Worm (Caenorhabditis elegans): ENCODE measurements around the gene Y22D7AL.6.

Gene Y22D7AL.6

DNA sequence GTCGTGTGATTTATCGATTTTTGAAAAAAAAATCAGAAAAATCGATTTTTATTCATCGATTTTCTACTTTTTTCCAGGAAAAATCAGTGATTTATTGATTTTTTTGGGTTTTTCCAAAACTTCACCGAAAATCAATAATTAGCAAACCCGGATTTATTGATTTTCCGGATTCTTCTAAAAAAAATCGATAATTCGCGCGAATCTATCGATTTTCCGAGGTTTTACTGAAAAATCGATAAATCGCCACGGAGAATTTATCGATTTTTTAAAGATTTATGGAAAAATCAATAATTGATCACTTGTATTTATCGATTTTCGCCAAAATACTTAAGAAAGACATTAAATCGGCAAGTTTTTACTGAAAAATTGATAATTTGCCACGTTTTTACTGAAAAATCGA lies 21.2 kb upstream of the Y22D7AL.6 start:
- no peak for TF ChIP-seq drap-1 (GFP tag; optimal IDR thresholded peaks at IDR 0.05)
- no peak for TF ChIP-seq lin-32 (GFP tag; optimal IDR thresholded peaks at IDR 0.05)
- TF ChIP-seq elt-1 (tag; optimal IDR thresholded peaks at IDR 0.05; ENCODE audit: borderline replicate concordance, insufficient read depth): no peak
- no peak for TF ChIP-seq sem-2 (GFP tag; optimal IDR thresholded peaks at IDR 0.05)
- TF ChIP-seq pha-4 (tag; optimal IDR thresholded peaks at IDR 0.05): no peak

ce11 chrIII:1584216-1584715 lies 20.5 kb upstream of the Y22D7AL.6 start:
- TF ChIP-seq ztf-11 (tag; optimal IDR thresholded peaks at IDR 0.05) (no peak), lsy-2 (tag; optimal IDR thresholded peaks at IDR 0.05) (no peak), cnd-1 (tag; optimal IDR thresholded peaks at IDR 0.05) (no peak), elt-3 (tag; optimal IDR thresholded peaks at IDR 0.05) (no peak), elt-1 (tag; optimal IDR thresholded peaks at IDR 0.05; ENCODE audit: borderline replicate concordance, insufficient read depth) (no peak), nhr-12 (tag; optimal IDR thresholded peaks at IDR 0.05) (no peak), unc-62 (GFP tag; optimal IDR thresholded peaks at IDR 0.05) (no peak), unc-120 (tag; optimal IDR thresholded peaks at IDR 0.05; ENCODE audit: poor library complexity, severe bottlenecking) (no peak), ceh-39 (tag; optimal IDR thresholded peaks at IDR 0.05) (no peak), sem-2 (GFP tag; optimal IDR thresholded peaks at IDR 0.05) (no peak), bed-3 (GFP tag; optimal IDR thresholded peaks at IDR 0.05) (no peak), mab-5 (tag; optimal IDR thresholded peaks at IDR 0.05) (no peak), hlh-1 (tag; optimal IDR thresholded peaks at IDR 0.05) (no peak), drap-1 (GFP tag; optimal IDR thresholded peaks at IDR 0.05) (no peak), nhr-237 (tag; optimal IDR thresholded peaks at IDR 0.05) (no peak), nhr-2 (tag; optimal IDR thresholded peaks at IDR 0.05) (no peak)

ce11 chrIII:1591681-1592080 lies 13.0 kb upstream of the Y22D7AL.6 start:
- TF ChIP-seq ces-1 (GFP tag; optimal IDR thresholded peaks at IDR 0.05): peak; percentile 68
- TF ChIP-seq ceh-43 (GFP tag; optimal IDR thresholded peaks at IDR 0.05): no peak
- TF ChIP-seq nhr-28 (tag; optimal IDR thresholded peaks at IDR 0.05): no peak
- TF ChIP-seq ham-2 (GFP tag; optimal IDR thresholded peaks at IDR 0.05): no peak
- TF ChIP-seq drap-1 (GFP tag; optimal IDR thresholded peaks at IDR 0.05): peak; percentile 13
- peak; percentile 34 for TF ChIP-seq nhr-2 (tag; optimal IDR thresholded peaks at IDR 0.05)
- TF ChIP-seq lsy-2 (tag; optimal IDR thresholded peaks at IDR 0.05): peak; percentile 13
- TF ChIP-seq M03D4.4 (tag; optimal IDR thresholded peaks at IDR 0.05): no peak
- TF ChIP-seq cnd-1 (tag; optimal IDR thresholded peaks at IDR 0.05): no peak
- TF ChIP-seq flh-1 (GFP tag; optimal IDR thresholded peaks at IDR 0.05): no peak
- TF ChIP-seq blmp-1 (tag; optimal IDR thresholded peaks at IDR 0.05): no peak
- TF ChIP-seq mep-1 (tag; optimal IDR thresholded peaks at IDR 0.05): peak; percentile 59
- TF ChIP-seq nhr-12 (tag; optimal IDR thresholded peaks at IDR 0.05): no peak
- TF ChIP-seq sem-2 (GFP tag; optimal IDR thresholded peaks at IDR 0.05): no peak
- TF ChIP-seq zip-8 (tag; optimal IDR thresholded peaks at IDR 0.05): no peak
- peak; percentile 30 for TF ChIP-seq hlh-1 (tag; optimal IDR thresholded peaks at IDR 0.05)
- no peak for TF ChIP-seq mls-2 (tag; optimal IDR thresholded peaks at IDR 0.05)
- TF ChIP-seq ztf-11 (tag; optimal IDR thresholded peaks at IDR 0.05): no peak
- no peak for TF ChIP-seq nhr-237 (tag; optimal IDR thresholded peaks at IDR 0.05)
- no peak for TF ChIP-seq pha-4 (tag; optimal IDR thresholded peaks at IDR 0.05)
- TF ChIP-seq unc-120 (tag; optimal IDR thresholded peaks at IDR 0.05; ENCODE audit: poor library complexity, severe bottlenecking): peak; percentile 68
- peak; percentile 16 for TF ChIP-seq ceh-83 (GFP tag; optimal IDR thresholded peaks at IDR 0.05)
- TF ChIP-seq elt-1 (tag; optimal IDR thresholded peaks at IDR 0.05; ENCODE audit: borderline replicate concordance, insufficient read depth): no peak
- peak; percentile 13 for TF ChIP-seq unc-62 (GFP tag; optimal IDR thresholded peaks at IDR 0.05)
- TF ChIP-seq bed-3 (GFP tag; optimal IDR thresholded peaks at IDR 0.05): no peak
- no peak for TF ChIP-seq elt-3 (tag; optimal IDR thresholded peaks at IDR 0.05)

- no peak for TF ChIP-seq lin-32 (GFP tag; optimal IDR thresholded peaks at IDR 0.05)
- TF ChIP-seq sem-2 (GFP tag; optimal IDR thresholded peaks at IDR 0.05): no peak
- no peak for TF ChIP-seq ham-2 (GFP tag; optimal IDR thresholded peaks at IDR 0.05)
- TF ChIP-seq M03D4.4 (tag; optimal IDR thresholded peaks at IDR 0.05): no peak
- TF ChIP-seq lsy-2 (tag; optimal IDR thresholded peaks at IDR 0.05): no peak
- no peak for TF ChIP-seq nhr-76 (tag; optimal IDR thresholded peaks at IDR 0.05)
- no peak for TF ChIP-seq mls-2 (tag; optimal IDR thresholded peaks at IDR 0.05)
- no peak for TF ChIP-seq ceh-43 (GFP tag; optimal IDR thresholded peaks at IDR 0.05)
- no peak for TF ChIP-seq bed-3 (GFP tag; optimal IDR thresholded peaks at IDR 0.05)
- no peak for TF ChIP-seq flh-1 (GFP tag; optimal IDR thresholded peaks at IDR 0.05)
- TF ChIP-seq snpc-4 (tag; optimal IDR thresholded peaks at IDR 0.05): no peak
- TF ChIP-seq zip-8 (tag; optimal IDR thresholded peaks at IDR 0.05): no peak
- TF ChIP-seq nhr-28 (tag; optimal IDR thresholded peaks at IDR 0.05): no peak
- no peak for TF ChIP-seq nhr-12 (tag; optimal IDR thresholded peaks at IDR 0.05)
- no peak for TF ChIP-seq unc-120 (tag; optimal IDR thresholded peaks at IDR 0.05; ENCODE audit: poor library complexity, severe bottlenecking)
Observed at ce11 chrIII:1598927-1599326, 5.8 kb upstream of the Y22D7AL.6 start.
